Worm (Caenorhabditis elegans) whole organism, L2 larva: ENCODE data around the gene tni-4.
"Not testable (repeated sequence)": the region's sequence is repeated elsewhere in the genome, so short reads cannot be mapped to it uniquely, and the experiment has no call there.

Source experiments
- C34F6.9 ChIP-seq: fragments of 150-350 bp; optimal IDR thresholded peaks from 2 replicates; lab custom pipeline; 2014; ENCODE audit warnings: missing biosample characterization, missing genetic modification characterization
- F13H6.1 ChIP-seq: sonication (generic microtip); optimal IDR thresholded peaks from 2 replicates; lab custom pipeline; 2016; ENCODE audit warnings: missing genetic modification characterization, missing compliant biosample characterization
- ZK546.5 ChIP-seq: sonication (generic microtip); optimal IDR thresholded peaks from 2 replicates; lab custom pipeline; 2017; ENCODE audit warnings: missing biosample characterization, missing genetic modification characterization
- alr-1 ChIP-seq: fragments of 150-350 bp; optimal IDR thresholded peaks from 2 replicates; lab custom pipeline; 2014; ENCODE audit warnings: missing biosample characterization, missing genetic modification characterization
- blmp-1 ChIP-seq: sonication (generic microtip); optimal IDR thresholded peaks from 2 replicates; lab custom pipeline; 2017; ENCODE audit warnings: missing genetic modification characterization, mild to moderate bottlenecking, missing compliant biosample characterization, antibody characterized with exemption, moderate library complexity; ENCODE audit not compliant: insufficient read depth
- ceh-16 ChIP-seq: fragments of 150-350 bp; optimal IDR thresholded peaks from 2 replicates; lab custom pipeline; 2014; ENCODE audit warnings: missing biosample characterization, missing genetic modification characterization
- crh-2 ChIP-seq: sonication (generic microtip); optimal IDR thresholded peaks from 2 replicates; lab custom pipeline; 2017; ENCODE audit warnings: missing biosample characterization, missing genetic modification characterization
- egl-27 ChIP-seq: sonication (generic microtip); optimal IDR thresholded peaks from 3 replicates; lab custom pipeline; 2017; ENCODE audit warnings: missing biosample characterization, missing genetic modification reagents, missing genetic modification characterization
- elt-1 ChIP-seq: fragments of 150-350 bp; optimal IDR thresholded peaks from 2 replicates; lab custom pipeline; 2014; ENCODE audit warnings: missing biosample characterization, missing genetic modification characterization
- elt-3 ChIP-seq: sonication (generic microtip); optimal IDR thresholded peaks from 2 replicates; lab custom pipeline; 2017; ENCODE audit warnings: missing biosample characterization, missing genetic modification characterization
- gmeb-1 ChIP-seq: fragments of 150-350 bp; optimal IDR thresholded peaks from 2 replicates; lab custom pipeline; 2014; ENCODE audit warnings: missing biosample characterization, missing genetic modification characterization
- lin-13 ChIP-seq: fragments of 150-350 bp; optimal IDR thresholded peaks from 2 replicates; lab custom pipeline; 2014; ENCODE audit warnings: missing biosample characterization, missing genetic modification reagents, missing genetic modification characterization
- lsy-2 ChIP-seq, 2 experiments: fragments of 150-350 bp in 1 of 2; sonication (generic microtip) in 1 of 2; optimal IDR thresholded peaks; 2 replicates each; lab custom pipeline; 2014 to 2017; ENCODE audit warnings: missing biosample characterization in 2 of 2, missing genetic modification characterization in 2 of 2
- mab-5 ChIP-seq: fragments of 150-350 bp; optimal IDR thresholded peaks from 2 replicates; lab custom pipeline; 2014; ENCODE audit warnings: missing biosample characterization, missing genetic modification characterization
- nhr-10 ChIP-seq: sonication (generic microtip); optimal IDR thresholded peaks from 2 replicates; lab custom pipeline; 2017; ENCODE audit warnings: missing biosample characterization, missing genetic modification characterization
- nhr-12 ChIP-seq: fragments of 150-350 bp; optimal IDR thresholded peaks from 2 replicates; lab custom pipeline; 2014; ENCODE audit warnings: missing biosample characterization, missing genetic modification characterization
- nhr-21 ChIP-seq: fragments of 150-350 bp; optimal IDR thresholded peaks from 2 replicates; lab custom pipeline; 2014; ENCODE audit warnings: missing biosample characterization, missing genetic modification characterization
- nhr-23 ChIP-seq: fragments of 150-350 bp; optimal IDR thresholded peaks from 2 replicates; lab custom pipeline; 2014; ENCODE audit warnings: missing biosample characterization, missing genetic modification reagents, missing genetic modification characterization
- nhr-237 ChIP-seq: fragments of 150-350 bp; optimal IDR thresholded peaks from 2 replicates; lab custom pipeline; 2014; ENCODE audit warnings: missing biosample characterization, missing genetic modification characterization
- nhr-25 ChIP-seq: fragments of 150-350 bp; sonication (generic microtip); optimal IDR thresholded peaks from 3 replicates; lab custom pipeline; 2014; ENCODE audit warnings: missing biosample characterization, missing genetic modification characterization
- nhr-6 ChIP-seq: fragments of 150-350 bp; optimal IDR thresholded peaks from 2 replicates; lab custom pipeline; 2014; ENCODE audit warnings: missing biosample characterization, missing genetic modification characterization
- nhr-77 ChIP-seq: fragments of 150-350 bp; optimal IDR thresholded peaks from 2 replicates; lab custom pipeline; 2014; ENCODE audit warnings: missing biosample characterization, missing genetic modification characterization
- peb-1 ChIP-seq: fragments of 150-350 bp; optimal IDR thresholded peaks from 2 replicates; lab custom pipeline; 2014; ENCODE audit warnings: missing biosample characterization, missing genetic modification characterization
- skn-1 ChIP-seq: sonication (generic microtip); optimal IDR thresholded peaks from 2 replicates; lab custom pipeline; 2017; ENCODE audit warnings: missing biosample characterization, missing genetic modification characterization
- sma-3 ChIP-seq: sonication (generic microtip); optimal IDR thresholded peaks from 2 replicates; lab custom pipeline; 2016; ENCODE audit warnings: missing genetic modification reagents, missing genetic modification characterization, missing compliant biosample characterization
- sma-9 ChIP-seq, 2 experiments: fragments of 150-350 bp in 1 of 2; sonication (generic microtip) in 1 of 2; optimal IDR thresholded peaks; 2 replicates each; lab custom pipeline; 2014 to 2016; ENCODE audit warnings: missing genetic modification characterization in 2 of 2, mild to moderate bottlenecking in 1 of 2, missing biosample characterization in 1 of 2, missing compliant biosample characterization in 1 of 2, missing genetic modification reagents in 1 of 2, moderate library complexity in 1 of 2
- snpc-4 ChIP-seq: fragments of 150-350 bp; optimal IDR thresholded peaks from 2 replicates; lab custom pipeline; 2014; ENCODE audit warnings: missing biosample characterization, missing genetic modification characterization
- unc-39 ChIP-seq: fragments of 150-350 bp; optimal IDR thresholded peaks from 2 replicates; lab custom pipeline; 2014; ENCODE audit warnings: missing biosample characterization, missing genetic modification characterization
- unc-55 ChIP-seq: fragments of 150-350 bp; sonication (generic microtip); optimal IDR thresholded peaks from 3 replicates; lab custom pipeline; 2014; ENCODE audit warnings: missing biosample characterization, missing genetic modification reagents, missing genetic modification characterization
- unc-62 ChIP-seq: fragments of 150-350 bp; optimal IDR thresholded peaks from 2 replicates; lab custom pipeline; 2014; ENCODE audit warnings: missing biosample characterization, missing genetic modification reagents, missing genetic modification characterization
- ztf-1 ChIP-seq: fragments of 200-800 bp; sonication (Bioruptor generic); conservative IDR thresholded peaks from 2 replicates; pipeline ENCODE4 v1.3.6; 2022; ENCODE audit warnings: missing genetic modification characterization, missing compliant biosample characterization

tni-4 gene

ce11 chrIV:5204573-5204972, at the start of gene tni-4:
Gene tni-4, plus strand, starts transcription at chrIV:5204591.
- TF ChIP-seq nhr-6 = no peak
- TF ChIP-seq nhr-25 = no peak
- no peak for TF ChIP-seq sma-9 (GFP tag; optimal IDR thresholded peaks at IDR 0.05; lab: Kevin White, UChicago)
- no peak for TF ChIP-seq sma-9 (tag; optimal IDR thresholded peaks at IDR 0.05; lab: Kevin White, UChicago)
- no peak for TF ChIP-seq mab-5
- no peak for TF ChIP-seq skn-1 (tag; lab: Kevin White, UChicago)
- TF ChIP-seq peb-1 = no peak
- TF ChIP-seq nhr-23 (tag; lab: Kevin White, UChicago) = no peak

ce11 chrIV:5157226-5157625, 47.2 kb upstream of the tni-4 start, which contains the start of gene C24D10.49:
Gene C24D10.49, minus strand, starts transcription at chrIV:5157326.
- TF ChIP-seq unc-55 (GFP tag; lab: Kevin White, UChicago) (no peak), alr-1 (tag; lab: Kevin White, UChicago) (no peak), sma-3 (GFP tag; lab: Kevin White, UChicago) (no peak), nhr-77 (tag; lab: Kevin White, UChicago) (no peak), lin-13 (GFP tag; lab: Kevin White, UChicago) (no peak), blmp-1 (tag; lab: Kevin White, UChicago) (no peak), nhr-10 (tag; lab: Kevin White, UChicago) (no peak), nhr-237 (tag; lab: Kevin White, UChicago) (no peak), snpc-4 (tag; lab: Kevin White, UChicago) (no peak), ztf-1 (no peak), nhr-25 (no peak), unc-62 (GFP tag; lab: Kevin White, UChicago) (no peak), nhr-21 (no peak)
- TF ChIP-seq, all 48 proteins: peak for 0

DNA sequence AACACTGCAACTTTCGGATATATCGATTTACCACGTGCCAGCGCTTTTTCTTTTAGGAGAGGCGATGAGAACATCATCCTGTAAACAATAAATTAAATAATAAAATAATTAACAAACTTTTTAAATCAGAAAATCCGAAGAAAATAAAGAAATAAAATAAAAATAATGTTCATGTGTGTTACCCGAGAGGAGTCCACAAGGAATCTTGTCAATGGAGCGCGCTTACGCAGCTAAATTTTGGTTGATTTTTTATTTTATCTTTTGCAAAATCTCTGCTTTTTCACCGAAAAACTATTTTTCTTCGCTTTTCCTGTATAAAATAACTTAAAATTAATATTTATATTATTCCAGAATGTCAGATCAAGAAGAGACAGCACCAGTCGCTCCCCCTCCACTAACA, 44.2 kb upstream of the tni-4 start, which contains the start of the genes C24D10.6 and C24D10.4:
Gene C24D10.6, minus strand, starts transcription at position 78 of the 400 bp plus-strand sequence.
Gene C24D10.4, plus strand, starts transcription at position 352 of the 400 bp plus-strand sequence.
- TF ChIP-seq crh-2 (tag; lab: Kevin White, UChicago) (peak; percentile 30), egl-27 (tag; lab: Kevin White, UChicago) (no peak), sma-3 (GFP tag; lab: Kevin White, UChicago) (peak; percentile 34), unc-55 (GFP tag; lab: Kevin White, UChicago) (peak; percentile 78), gmeb-1 (peak; percentile 72), ceh-16 (tag; lab: Kevin White, UChicago) (no peak), ZK546.5 (tag; lab: Kevin White, UChicago) (no peak), sma-9 (GFP tag; optimal IDR thresholded peaks at IDR 0.05; lab: Kevin White, UChicago) (peak; percentile 21), sma-9 (tag; optimal IDR thresholded peaks at IDR 0.05; lab: Kevin White, UChicago) (no peak), mab-5 (no peak), C34F6.9 (tag; lab: Kevin White, UChicago) (peak; percentile 75), nhr-77 (tag; lab: Kevin White, UChicago) (no peak), alr-1 (tag; lab: Kevin White, UChicago) (no peak), lsy-2 (tag; optimal IDR thresholded peaks at IDR 0.05; lab: Kevin White, UChicago) (peak; percentile 26 to 80), nhr-21 (no peak), lin-13 (GFP tag; lab: Kevin White, UChicago) (peak; percentile 36)

ce11 chrIV:5162941-5163340, 41.5 kb upstream of the tni-4 start, which contains the start of the genes nspd-3 and C24D10.2:
Gene nspd-3, minus strand, starts transcription at chrIV:5163041.
Gene C24D10.2, plus strand, starts transcription at chrIV:5163339.
- TF ChIP-seq lsy-2 (tag; optimal IDR thresholded peaks at IDR 0.05; lab: Kevin White, UChicago); F13H6.1 (tag; lab: Kevin White, UChicago); elt-3: not testable (repeated sequence)

ce11 chrIV:5165626-5166025, 38.8 kb upstream of the tni-4 start, which contains the start of gene nspd-6:
Gene nspd-6, minus strand, starts transcription at chrIV:5165726.
- not testable (repeated sequence) for TF ChIP-seq snpc-4 (tag; lab: Kevin White, UChicago); elt-3; nhr-21

DNA sequence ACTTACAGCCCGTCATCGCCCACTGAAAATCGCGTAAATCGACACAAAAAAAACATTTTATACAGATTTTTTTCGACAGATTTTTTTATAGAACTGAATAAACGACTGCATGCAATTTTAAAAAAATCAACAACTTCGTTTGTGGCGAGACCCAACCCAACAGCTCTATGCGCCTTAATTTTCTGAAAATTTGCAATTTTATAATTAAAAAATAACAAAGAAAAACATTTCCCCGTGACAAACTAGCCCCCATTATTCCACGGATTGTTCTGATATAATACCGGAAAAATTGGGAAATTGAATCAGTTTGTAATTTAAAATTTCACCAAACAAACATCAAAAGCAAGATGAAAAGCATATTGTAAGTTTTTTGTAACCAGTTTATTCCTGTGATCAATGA, 38.4 kb upstream of the tni-4 start, which contains the start of gene ptp-5.1:
Gene ptp-5.1, plus strand, starts transcription at position 301 of the 400 bp plus-strand sequence.
- TF ChIP-seq sma-9 (GFP tag; optimal IDR thresholded peaks at IDR 0.05; lab: Kevin White, UChicago) (no peak), sma-9 (tag; optimal IDR thresholded peaks at IDR 0.05; lab: Kevin White, UChicago) (no peak), elt-1 (no peak), lsy-2 (tag; optimal IDR thresholded peaks at IDR 0.05; lab: Kevin White, UChicago) (no peak), nhr-23 (tag; lab: Kevin White, UChicago) (no peak), unc-39 (tag; lab: Kevin White, UChicago) (no peak), nhr-12 (tag; lab: Kevin White, UChicago) (no peak)
